Worm (Caenorhabditis elegans): Measurements from ENCODE around the gene clec-254.

ce11 chrV:18731579-18732041, 22.6 kb downstream of the clec-254 start, which contains the start of the genes asp-18 and scl-19:
- no peak for TF ChIP-seq ceh-28 (tag; optimal IDR thresholded peaks at IDR 0.05)
- TF ChIP-seq nhr-77 (tag; optimal IDR thresholded peaks at IDR 0.05): no peak
- TF ChIP-seq ztf-11 (tag; optimal IDR thresholded peaks at IDR 0.05): no peak
- no peak for TF ChIP-seq fkh-10 (GFP tag; optimal IDR thresholded peaks at IDR 0.05)
- TF ChIP-seq ama-1 (optimal IDR thresholded peaks at IDR 0.05): no peak
- TF ChIP-seq elt-1 (tag; optimal IDR thresholded peaks at IDR 0.05): no peak
- no peak for TF ChIP-seq zag-1 (tag; optimal IDR thresholded peaks at IDR 0.05)
- TF ChIP-seq lin-39 (tag; optimal IDR thresholded peaks at IDR 0.05): no peak

All from whole organism, L3 larva.